Fruit fly (Drosophila melanogaster): ENCODE measurements around the gene CG9175.

- TF ChIP-seq h (GFP tag; optimal IDR thresholded peaks at IDR 0.05) (peak; percentile 11), fru (GFP tag; optimal IDR thresholded peaks at IDR 0.05) (no peak), Abd-B (GFP tag; optimal IDR thresholded peaks at IDR 0.05) (no peak), GATAd (GFP tag; optimal IDR thresholded peaks at IDR 0.05) (no peak), woc (GFP tag; optimal IDR thresholded peaks at IDR 0.05) (no peak)
These were observed 30.1 kb downstream of the CG9175 start, which contains the start of the genes CG9150 and Pfdn1 for dm6 chr2L:6068544-6069251.
